Fruit fly (Drosophila melanogaster) whole organism, adult: ENCODE data around the gene CG44774.

Experiments used
- CG7045 ChIP-seq: fragments of 200-800 bp; sonication (Bioruptor generic); optimal IDR thresholded peaks from 2 replicates; lab custom pipeline; 2017; ENCODE audit warnings: missing biosample characterization, mild to moderate bottlenecking, missing genetic modification characterization
- Clk ChIP-seq: fragments of 200-800 bp; sonication (Bioruptor generic); optimal IDR thresholded peaks from 2 replicates; lab custom pipeline; 2017; ENCODE audit warnings: missing biosample characterization, missing genetic modification characterization
- ovo ChIP-seq: fragments of 200-800 bp; sonication (Bioruptor generic); optimal IDR thresholded peaks from 2 replicates; lab custom pipeline; 2016; ENCODE audit warnings: missing biosample characterization, missing genetic modification characterization
- tj ChIP-seq: fragments of 200-800 bp; sonication (Bioruptor generic); optimal IDR thresholded peaks from 3 replicates; lab custom pipeline; 2017; ENCODE audit warnings: missing biosample characterization, mild to moderate bottlenecking, missing genetic modification characterization, moderate library complexity

- TF ChIP-seq tj, result peak; percentile 42
- no peak for TF ChIP-seq CG7045
- no peak for TF ChIP-seq Clk
- no peak for TF ChIP-seq ovo (GFP tag; lab: Kevin White, UChicago)
Measured at dm6 chrX:4931048-4931447, 6.9 kb downstream of the CG44774 start.
